Worm (Caenorhabditis elegans) whole organism, midembryonic: ENCODE results near the gene ins-16.

Experiments used
- T22C8.4 ChIP-seq: fragments of 200-800 bp; sonication (Bioruptor generic); IDR thresholded peaks from 2 replicates; pipeline ENCODE4 v1.3.6; 2022; ENCODE audit warnings: missing genetic modification characterization, missing compliant biosample characterization
- ref-1 ChIP-seq: fragments of 200-800 bp; sonication (Bioruptor generic); conservative IDR thresholded peaks from 2 replicates; pipeline ENCODE4 v1.3.6; 2022; ENCODE audit warnings: missing genetic modification reagents, missing genetic modification characterization, missing compliant biosample characterization
- tab-1 ChIP-seq: fragments of 200-800 bp; sonication (Bioruptor generic); IDR thresholded peaks from 2 replicates; pipeline ENCODE4 v1.3.6; 2022; ENCODE audit warnings: missing genetic modification characterization, missing compliant biosample characterization
- ztf-29 ChIP-seq: fragments of 200-800 bp; sonication (Bioruptor generic); IDR thresholded peaks from 2 replicates; pipeline ENCODE4 v1.3.6; 2022; ENCODE audit warnings: missing genetic modification reagents, missing genetic modification characterization, missing compliant biosample characterization

- TF ChIP-seq ztf-29 (GFP tag; lab: Robert Waterston, UW) (no peak), tab-1 (GFP tag; lab: Robert Waterston, UW) (no peak), ref-1 (GFP tag; lab: Robert Waterston, UW) (no peak), T22C8.4 (no peak)
Measured at ce11 chrIII:2047907-2048306, 12.8 kb downstream of the ins-16 start, which contains the start of gene dpy-1.
